Worm (Caenorhabditis elegans): ENCODE measurements around the gene egal-1.

DNA sequence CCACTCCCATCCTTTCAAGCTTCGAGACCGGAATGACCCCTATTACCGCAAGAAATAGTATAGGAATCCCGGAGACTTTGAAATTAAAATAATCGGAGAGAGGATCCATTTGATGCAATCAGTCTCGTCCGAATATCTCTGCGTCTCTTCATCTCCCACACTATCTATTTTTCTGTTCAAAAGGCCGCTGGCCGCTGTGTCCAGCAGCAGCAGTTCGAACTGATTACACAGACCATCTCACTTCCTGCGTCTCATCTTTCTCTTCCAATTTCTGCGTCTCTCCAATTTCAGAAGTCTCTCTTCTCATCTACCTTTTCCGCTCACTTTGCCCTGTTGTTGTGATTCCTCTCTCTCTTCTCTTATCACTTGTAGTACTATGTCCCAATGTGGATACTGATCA is 7.1 kb upstream of the egal-1 start:
- TF ChIP-seq ztf-11 (tag; optimal IDR thresholded peaks at IDR 0.05) (no peak), egl-27 (tag; optimal IDR thresholded peaks at IDR 0.05) (no peak), nhr-28 (tag; optimal IDR thresholded peaks at IDR 0.05) (no peak), ama-1 (optimal IDR thresholded peaks at IDR 0.05) (no peak), aly-2 (tag; optimal IDR thresholded peaks at IDR 0.05) (no peak), fkh-10 (GFP tag; optimal IDR thresholded peaks at IDR 0.05) (no peak), nhr-76 (tag; optimal IDR thresholded peaks at IDR 0.05) (no peak), fkh-8 (tag; optimal IDR thresholded peaks at IDR 0.05) (no peak), ceh-90 (tag; optimal IDR thresholded peaks at IDR 0.05) (no peak), lin-39 (tag; optimal IDR thresholded peaks at IDR 0.05) (no peak), lin-13 (GFP tag; optimal IDR thresholded peaks at IDR 0.05) (no peak), fos-1 (tag; optimal IDR thresholded peaks at IDR 0.05) (peak; percentile 34), sup-37 (GFP tag; optimal IDR thresholded peaks at IDR 0.05) (peak; percentile 24)
